Worm (Caenorhabditis elegans) whole organism, young adult: Measurements from ENCODE around the gene F58H1.6.

ENCODE experiments used
- madf-6 ChIP-seq: fragments of 200-800 bp; sonication (Bioruptor generic); IDR thresholded peaks from 2 replicates; pipeline ENCODE4 v1.3.6; 2022; ENCODE audit warnings: missing genetic modification reagents, missing genetic modification characterization, missing compliant biosample characterization
- mxl-1 ChIP-seq: sonication (generic microtip); optimal IDR thresholded peaks from 2 replicates; lab custom pipeline; 2016; ENCODE audit warnings: missing genetic modification characterization, missing compliant biosample characterization

ce11 chrV:11940329-11940728, 2.1 kb upstream of the F58H1.6 start:
- TF ChIP-seq madf-6 (GFP tag; lab: Robert Waterston, UW), result no peak
- no peak for TF ChIP-seq mxl-1
